Fruit fly (Drosophila melanogaster) whole organism, embryonic: Measurements from ENCODE around the gene CNPYb.

ENCODE experiments used
- Atf6 ChIP-seq: fragments of 200-800 bp; sonication (Bioruptor generic); IDR thresholded peaks from 2 replicates; pipeline ENCODE4 v1.3.6; 2022; ENCODE audit warnings: missing biosample characterization, missing genetic modification characterization
- B-H2 ChIP-seq: fragments of 200-800 bp; sonication (Bioruptor generic); optimal IDR thresholded peaks from 2 replicates; lab custom pipeline; 2018; ENCODE audit warnings: missing biosample characterization, mild to moderate bottlenecking, missing genetic modification characterization
- CG10147 ChIP-seq: fragments of 200-800 bp; sonication (Bioruptor generic); optimal IDR thresholded peaks from 2 replicates; lab custom pipeline; 2019; ENCODE audit warnings: missing biosample characterization, mild to moderate bottlenecking, missing genetic modification characterization, moderate library complexity
- CG10543 ChIP-seq: fragments of 200-800 bp; sonication (Bioruptor generic); optimal IDR thresholded peaks from 3 replicates; lab custom pipeline; 2017; ENCODE audit warnings: missing biosample characterization, mild to moderate bottlenecking, missing genetic modification characterization, moderate library complexity
- CG11504 ChIP-seq: fragments of 200-800 bp; sonication (Bioruptor generic); optimal IDR thresholded peaks from 3 replicates; lab custom pipeline; 2019; ENCODE audit warnings: missing biosample characterization, mild to moderate bottlenecking, missing genetic modification characterization, moderate library complexity
- CG1233 ChIP-seq: fragments of 200-800 bp; sonication (Bioruptor generic); optimal IDR thresholded peaks from 4 replicates; lab custom pipeline; 2018; ENCODE audit warnings: missing biosample characterization, mild to moderate bottlenecking, missing genetic modification characterization
- CG13894 ChIP-seq: fragments of 200-800 bp; sonication (Bioruptor generic); optimal IDR thresholded peaks from 3 replicates; lab custom pipeline; 2018; ENCODE audit warnings: missing biosample characterization, mild to moderate bottlenecking, missing genetic modification characterization, moderate library complexity
- CG14667 ChIP-seq: fragments of 200-800 bp; sonication (Bioruptor generic); IDR thresholded peaks from 2 replicates; pipeline ENCODE4 v1.3.6; 2022; ENCODE audit warnings: missing biosample characterization, missing genetic modification characterization
- CG14860 ChIP-seq: fragments of 200-800 bp; sonication (Bioruptor generic); IDR thresholded peaks from 3 replicates; pipeline ENCODE4 v1.3.6; 2022; ENCODE audit warnings: missing biosample characterization, missing genetic modification characterization; ENCODE audit not compliant: partially characterized antibody
- CG17361 ChIP-seq: fragments of 200-800 bp; sonication (Bioruptor generic); IDR thresholded peaks from 3 replicates; pipeline ENCODE4 v1.3.6; 2022; ENCODE audit warnings: missing biosample characterization, missing genetic modification characterization
- CG2199 ChIP-seq: fragments of 200-800 bp; sonication (Bioruptor generic); IDR thresholded peaks from 3 replicates; pipeline ENCODE4 v1.3.6; 2022; ENCODE audit warnings: missing biosample characterization, missing genetic modification characterization
- CG30403 ChIP-seq: fragments of 200-800 bp; sonication (Bioruptor generic); optimal IDR thresholded peaks from 3 replicates; lab custom pipeline; 2016; ENCODE audit warnings: missing biosample characterization, missing genetic modification characterization
- CG32532 ChIP-seq: fragments of 200-800 bp; sonication (Bioruptor generic); IDR thresholded peaks from 2 replicates; pipeline ENCODE4 v1.3.6; 2022; ENCODE audit warnings: missing biosample characterization, missing genetic modification characterization
- CG3995 ChIP-seq: fragments of 200-800 bp; sonication (Bioruptor generic); optimal IDR thresholded peaks from 3 replicates; lab custom pipeline; 2016; ENCODE audit warnings: missing biosample characterization, missing genetic modification characterization
- CG4730 ChIP-seq: fragments of 200-800 bp; sonication (Bioruptor generic); IDR thresholded peaks from 2 replicates; pipeline ENCODE4 v1.3.6; 2022; ENCODE audit warnings: missing biosample characterization, missing genetic modification characterization
- CG6175 ChIP-seq: fragments of 200-800 bp; sonication (Bioruptor generic); IDR thresholded peaks from 3 replicates; pipeline ENCODE4 v1.3.6; 2022; ENCODE audit warnings: missing biosample characterization, missing genetic modification characterization
- CG6854 ChIP-seq: fragments of 200-800 bp; sonication (Bioruptor generic); optimal IDR thresholded peaks from 3 replicates; lab custom pipeline; 2017; ENCODE audit warnings: missing biosample characterization, mild to moderate bottlenecking, missing genetic modification characterization
- CG7372 ChIP-seq: fragments of 200-800 bp; sonication (Bioruptor generic); IDR thresholded peaks from 2 replicates; pipeline ENCODE4 v1.3.6; 2022; ENCODE audit warnings: missing biosample characterization, missing genetic modification characterization
- CG8281 ChIP-seq: fragments of 200-800 bp; sonication (Bioruptor generic); optimal IDR thresholded peaks from 2 replicates; lab custom pipeline; 2018; ENCODE audit warnings: missing biosample characterization, mild to moderate bottlenecking, missing genetic modification characterization, moderate library complexity
- CG8478 ChIP-seq: fragments of >200 bp; optimal IDR thresholded peaks from 2 replicates; lab custom pipeline; 2018
- CG9817 ChIP-seq: fragments of 200-800 bp; sonication (Bioruptor generic); optimal IDR thresholded peaks from 2 replicates; lab custom pipeline; 2018; ENCODE audit warnings: missing biosample characterization, mild to moderate bottlenecking, missing genetic modification characterization, moderate library complexity
- E2f1 ChIP-seq: fragments of 200-800 bp; sonication (Bioruptor generic); IDR thresholded peaks from 2 replicates; pipeline ENCODE4 v1.3.6; 2022; ENCODE audit warnings: missing biosample characterization, missing genetic modification characterization
- Fer3 ChIP-seq: fragments of 200-800 bp; sonication (Bioruptor generic); optimal IDR thresholded peaks from 2 replicates; lab custom pipeline; 2018; ENCODE audit warnings: missing biosample characterization, mild to moderate bottlenecking, missing genetic modification characterization, moderate library complexity
- Gsc ChIP-seq: fragments of 200-800 bp; sonication (Bioruptor generic); IDR thresholded peaks from 2 replicates; pipeline ENCODE4 v1.3.6; 2022; ENCODE audit warnings: missing biosample characterization, missing genetic modification characterization
- Hr51 ChIP-seq, 2 experiments: fragments of 200-800 bp; sonication (Bioruptor generic); optimal IDR thresholded peaks; 2 replicates in 1 of 2; 3 replicates in 1 of 2; lab custom pipeline; 2016 to 2018; ENCODE audit warnings: missing biosample characterization in 2 of 2, missing genetic modification characterization in 2 of 2, mild to moderate bottlenecking in 1 of 2, moderate library complexity in 1 of 2
- Lhr ChIP-seq: fragments of 200-800 bp; sonication (Bioruptor generic); optimal IDR thresholded peaks from 3 replicates; lab custom pipeline; 2017; ENCODE audit warnings: mild to moderate bottlenecking, missing biosample characterization, missing genetic modification reagents, missing genetic modification characterization
- Med ChIP-seq: fragments of 200-800 bp; sonication (Bioruptor generic); peaks from one replicate; lab custom pipeline; 2016; ENCODE audit warnings: missing biosample characterization, missing genetic modification characterization, mild to moderate bottlenecking, inconsistent platforms, moderate library complexity
- Nf-YB ChIP-seq: fragments of 200-800 bp; sonication (Bioruptor generic); optimal IDR thresholded peaks from 3 replicates; lab custom pipeline; 2019; ENCODE audit warnings: missing biosample characterization, mild to moderate bottlenecking, missing genetic modification characterization, moderate library complexity
- Optix ChIP-seq: fragments of 200-800 bp; sonication (Bioruptor generic); IDR thresholded peaks from 3 replicates; pipeline ENCODE4 v1.3.6; 2022; ENCODE audit warnings: missing biosample characterization, missing genetic modification characterization
- Poxn ChIP-seq: fragments of 200-800 bp; sonication (Bioruptor generic); IDR thresholded peaks from 2 replicates; pipeline ENCODE4 v1.3.6; 2022; ENCODE audit warnings: missing biosample characterization, missing genetic modification characterization
- Rx ChIP-seq: fragments of 200-800 bp; sonication (Bioruptor generic); IDR thresholded peaks from 2 replicates; pipeline ENCODE4 v1.3.6; 2022; ENCODE audit warnings: missing biosample characterization, missing genetic modification characterization
- Scr ChIP-seq: fragments of 200-800 bp; sonication (Bioruptor generic); IDR thresholded peaks from 2 replicates; pipeline ENCODE4 v1.3.6; 2022; ENCODE audit warnings: missing biosample characterization, missing genetic modification characterization; ENCODE audit not compliant: partially characterized antibody
- Six4 ChIP-seq: fragments of 200-800 bp; sonication (Bioruptor generic); optimal IDR thresholded peaks from 2 replicates; lab custom pipeline; 2016; ENCODE audit warnings: missing biosample characterization, missing genetic modification characterization
- Ssrp ChIP-seq: fragments of 200-800 bp; sonication (Bioruptor generic); optimal IDR thresholded peaks from 2 replicates; lab custom pipeline; 2018; ENCODE audit warnings: missing biosample characterization, mild to moderate bottlenecking, missing genetic modification characterization, moderate library complexity
- Usf ChIP-seq: fragments of 200-800 bp; sonication (Bioruptor generic); optimal IDR thresholded peaks from 2 replicates; lab custom pipeline; 2017; ENCODE audit warnings: missing genotype, missing biosample characterization, missing genetic modification characterization
- abd-A ChIP-seq: fragments of 200-800 bp; sonication (Bioruptor generic); optimal IDR thresholded peaks from 3 replicates; lab custom pipeline; 2019; ENCODE audit warnings: missing biosample characterization, mild to moderate bottlenecking, missing genetic modification characterization, moderate library complexity
- ac ChIP-seq: fragments of 200-800 bp; sonication (Bioruptor generic); optimal IDR thresholded peaks from 3 replicates; lab custom pipeline; 2017; ENCODE audit warnings: missing biosample characterization, mild to moderate bottlenecking, missing genetic modification characterization
- az2 ChIP-seq: fragments of 200-800 bp; sonication (Bioruptor generic); optimal IDR thresholded peaks from 3 replicates; lab custom pipeline; 2016; ENCODE audit warnings: missing biosample characterization, missing genetic modification characterization
- br ChIP-seq: fragments of >200 bp; optimal IDR thresholded peaks from 2 replicates; lab custom pipeline; 2017
- chinmo ChIP-seq: fragments of 200-800 bp; sonication (Bioruptor generic); IDR thresholded peaks from 4 replicates; pipeline ENCODE4 v1.3.6; 2022; ENCODE audit warnings: missing biosample characterization, missing genetic modification characterization; ENCODE audit not compliant: partially characterized antibody
- dpn ChIP-seq, 2 experiments: fragments of 200-800 bp; sonication (Bioruptor generic); optimal IDR thresholded peaks; 3 replicates each; lab custom pipeline; 2016; ENCODE audit warnings: missing biosample characterization in 2 of 2, missing genetic modification characterization in 2 of 2
- jigr1 ChIP-seq: fragments of 200-800 bp; sonication (Bioruptor generic); IDR thresholded peaks from 3 replicates; pipeline ENCODE4 v1.3.6; 2022; ENCODE audit warnings: missing biosample characterization, missing genetic modification characterization
- knrl ChIP-seq: fragments of 200-800 bp; sonication (Bioruptor generic); IDR thresholded peaks from 3 replicates; pipeline ENCODE4 v1.3.6; 2022; ENCODE audit warnings: missing biosample characterization, missing genetic modification characterization; ENCODE audit not compliant: partially characterized antibody
- peb ChIP-seq: fragments of 200-800 bp; sonication (Bioruptor generic); IDR thresholded peaks from 2 replicates; pipeline ENCODE4 v1.3.6; 2022; ENCODE audit warnings: missing biosample characterization, missing genetic modification characterization
- pfk ChIP-seq: fragments of 200-800 bp; sonication (Bioruptor generic); optimal IDR thresholded peaks from 2 replicates; lab custom pipeline; 2018; ENCODE audit warnings: missing biosample characterization, mild to moderate bottlenecking, missing genetic modification characterization, moderate library complexity
- row ChIP-seq: fragments of 200-800 bp; sonication (Bioruptor generic); IDR thresholded peaks from 3 replicates; pipeline ENCODE4 v1.3.6; 2022; ENCODE audit warnings: missing biosample characterization, missing genetic modification characterization
- tll ChIP-seq, 2 experiments: fragments of 200-800 bp in 1 of 2; fragments of >200 bp in 1 of 2; sonication (Bioruptor generic) in 1 of 2; optimal IDR thresholded peaks; 2 replicates each; lab custom pipeline; 2017 to 2019; ENCODE audit warnings: missing biosample characterization in 2 of 2, missing genetic modification characterization in 2 of 2, mild to moderate bottlenecking in 1 of 2, moderate library complexity in 1 of 2

CNPYb gene

dm6 chr3L:19089120-19089519 lies 6.9 kb downstream of the CNPYb start (continued):
- no peak for TF ChIP-seq chinmo (GFP tag; lab: Robert Waterston, UW)
- TF ChIP-seq peb, result no peak
- no peak for TF ChIP-seq B-H2 (GFP tag; lab: Kevin White, UChicago)
- no peak for TF ChIP-seq knrl (GFP tag; lab: Robert Waterston, UW)
- peak; percentile 75 for TF ChIP-seq Med (GFP tag; lab: Kevin White, UChicago)
- TF ChIP-seq CG3995 (GFP tag; lab: Kevin White, UChicago), result no peak
- no peak for TF ChIP-seq CG10543
- TF ChIP-seq CG2199 (GFP tag; lab: Robert Waterston, UW), result 0 out of 3 replicates have a peak, but pooled peaks have one; percentile 17
- no peak for TF ChIP-seq CG6175
- TF ChIP-seq ac, result no peak
- no peak for TF ChIP-seq CG9817 (tag; lab: Kevin White, UChicago)
- TF ChIP-seq CG8281 (tag; lab: Kevin White, UChicago), result peak; percentile 58

dm6 chr3L:19087369-19088275 lies 8.4 kb downstream of the CNPYb start:
- TF ChIP-seq Optix (GFP tag; lab: Robert Waterston, UW), result no peak
- TF ChIP-seq CG7372, result no peak
- TF ChIP-seq row (GFP tag; lab: Robert Waterston, UW), result peak; percentile 30; the same call in 1 of the 3 replicates
- TF ChIP-seq Scr, result no peak
- TF ChIP-seq Atf6 (GFP tag; lab: Robert Waterston, UW), result 0 out of 2 replicates have a peak, but pooled peaks have one; percentile 29
- no peak for TF ChIP-seq CG8478
- TF ChIP-seq tll (GFP tag; optimal IDR thresholded peaks at IDR 0.05; lab: Kevin White, UChicago), result no peak
- peak; percentile 19 for TF ChIP-seq Nf-YB (GFP tag; lab: Kevin White, UChicago)
- TF ChIP-seq Gsc (GFP tag; lab: Robert Waterston, UW), result no peak
- TF ChIP-seq jigr1, result no peak
- peak; percentile 37 for TF ChIP-seq Fer3 (tag; lab: Kevin White, UChicago)
- peak; percentile 27 for TF ChIP-seq CG10147 (GFP tag; lab: Kevin White, UChicago)
- no peak for TF ChIP-seq pfk
- peak in 1 of 2 experiments; percentile 11 for TF ChIP-seq dpn (GFP tag; optimal IDR thresholded peaks at IDR 0.05; lab: Kevin White, UChicago)
- no peak for TF ChIP-seq E2f1 (GFP tag; lab: Robert Waterston, UW)
- peak; percentile 86 for TF ChIP-seq abd-A (tag; lab: Kevin White, UChicago)
- TF ChIP-seq Lhr (GFP tag; lab: Kevin White, UChicago), result no peak
- no peak for TF ChIP-seq Poxn (GFP tag; lab: Robert Waterston, UW)
- TF ChIP-seq Six4, result no peak
- peak; percentile 88 for TF ChIP-seq CG13894 (tag; lab: Kevin White, UChicago)
- TF ChIP-seq CG30403 (GFP tag; lab: Kevin White, UChicago), result no peak
- TF ChIP-seq br (lab: Kevin White, UChicago), result no peak
- TF ChIP-seq Usf, result no peak
- peak; percentile 56; the same call in 2 of the 3 replicates for TF ChIP-seq CG17361 (GFP tag; lab: Robert Waterston, UW)
- TF ChIP-seq CG1233 (GFP tag; lab: Kevin White, UChicago), result peak; percentile 33
- TF ChIP-seq chinmo (GFP tag; lab: Robert Waterston, UW), result no peak
- TF ChIP-seq CG2199 (GFP tag; lab: Robert Waterston, UW), result no peak
- TF ChIP-seq CG14860 (GFP tag; lab: Robert Waterston, UW), result no peak
- TF ChIP-seq Ssrp (tag; lab: Kevin White, UChicago), result peak; percentile 28
- no peak for TF ChIP-seq CG14667
- TF ChIP-seq CG6854, result no peak
- TF ChIP-seq az2 (GFP tag; lab: Kevin White, UChicago), result no peak
- no peak; the same call in 1 of the 2 replicates for TF ChIP-seq CG32532 (GFP tag; lab: Robert Waterston, UW)
- TF ChIP-seq Rx (GFP tag; lab: Robert Waterston, UW), result no peak
- TF ChIP-seq CG4730 (GFP tag; lab: Robert Waterston, UW), result no peak
- peak in 1 of 2 experiments; percentile 61 for TF ChIP-seq Hr51 (GFP tag; optimal IDR thresholded peaks at IDR 0.05; lab: Kevin White, UChicago)
- peak; percentile 61 for TF ChIP-seq CG11504 (tag; lab: Kevin White, UChicago)
